Fruit fly (Drosophila melanogaster): ENCODE results near the gene a5.

The a5 gene

dm6 chr2L:1361771-1362632, 33.0 kb downstream of the a5 start, which contains the start of gene NLaz:
NLaz (minus strand) TSS chr2L:1361821.
- TF ChIP-seq insv (optimal IDR thresholded peaks at IDR 0.05) = no peak
- TF ChIP-seq ttk (optimal IDR thresholded peaks at IDR 0.05) = no peak
- no peak for TF ChIP-seq psq (optimal IDR thresholded peaks at IDR 0.05)
- no peak for TF ChIP-seq Myc (optimal IDR thresholded peaks at IDR 0.05)
- TF ChIP-seq h (optimal IDR thresholded peaks at IDR 0.05) = no peak
- no peak for TF ChIP-seq Sin3A (optimal IDR thresholded peaks at IDR 0.05)

- TF ChIP-seq psq (optimal IDR thresholded peaks at IDR 0.05) (no peak), insv (optimal IDR thresholded peaks at IDR 0.05) (no peak), h (optimal IDR thresholded peaks at IDR 0.05) (no peak), Myc (optimal IDR thresholded peaks at IDR 0.05) (no peak), ttk (optimal IDR thresholded peaks at IDR 0.05) (no peak), Sin3A (optimal IDR thresholded peaks at IDR 0.05) (no peak)
Observed at dm6 chr2L:1365037-1365436, 36.1 kb downstream of the a5 start.

- no peak for TF ChIP-seq Sin3A (optimal IDR thresholded peaks at IDR 0.05)
- TF ChIP-seq h (optimal IDR thresholded peaks at IDR 0.05) = no peak
- TF ChIP-seq psq (optimal IDR thresholded peaks at IDR 0.05) = no peak
- TF ChIP-seq ttk (optimal IDR thresholded peaks at IDR 0.05) = no peak
- no peak for TF ChIP-seq Myc (optimal IDR thresholded peaks at IDR 0.05)
- no peak for TF ChIP-seq insv (optimal IDR thresholded peaks at IDR 0.05)
Observed at dm6 chr2L:1367696-1368095, 38.7 kb downstream of the a5 start, which contains the start of gene CG14346. CG14346 (plus strand) TSS chr2L:1367996.

DNA sequence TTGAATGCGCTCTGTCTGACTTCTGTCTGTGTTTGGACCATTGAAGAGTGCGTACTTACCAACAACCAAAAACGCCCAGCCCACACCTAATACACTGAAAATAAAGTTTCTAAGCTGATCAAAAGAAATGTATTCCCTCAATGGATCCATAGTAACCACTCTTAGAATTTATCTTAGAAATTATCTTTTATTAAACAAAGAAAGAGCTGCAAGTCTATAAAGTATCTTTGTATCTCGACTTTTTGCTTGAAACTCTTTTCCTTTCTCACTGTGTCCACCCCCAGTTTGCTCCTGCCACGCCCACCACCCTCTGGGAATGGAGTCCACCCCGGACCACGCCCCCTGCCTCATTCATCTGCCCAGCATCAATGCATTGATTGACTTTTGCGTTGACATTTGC, 48.7 kb downstream of the a5 start:
- TF ChIP-seq Myc (optimal IDR thresholded peaks at IDR 0.05) (no peak), ttk (optimal IDR thresholded peaks at IDR 0.05) (no peak), psq (optimal IDR thresholded peaks at IDR 0.05) (no peak), Sin3A (optimal IDR thresholded peaks at IDR 0.05) (no peak), insv (optimal IDR thresholded peaks at IDR 0.05) (no peak), h (optimal IDR thresholded peaks at IDR 0.05) (no peak)
